Worm (Caenorhabditis elegans) whole organism, L4 larva: ENCODE measurements around the gene C31H2.4.

Experiments
- R02D3.7 ChIP-seq: fragments of 150-350 bp; sonication (generic microtip); optimal IDR thresholded peaks from 3 replicates; lab custom pipeline; 2014; ENCODE audit warnings: missing biosample characterization, missing genetic modification characterization
- ama-1 ChIP-seq: fragments of 150-350 bp; optimal IDR thresholded peaks from 2 replicates; lab custom pipeline; 2014; ENCODE audit warnings: inconsistent platforms, mixed read lengths
- ceh-82 ChIP-seq: sonication (generic microtip); optimal IDR thresholded peaks from 2 replicates; lab custom pipeline; 2017; ENCODE audit warnings: missing biosample characterization, missing genetic modification characterization
- daf-16 ChIP-seq, 3 experiments: sonication (generic microtip); optimal IDR thresholded peaks; 2 replicates each; lab custom pipeline; 2016 to 2017; ENCODE audit warnings: missing genetic modification characterization in 3 of 3, missing genetic modification reagents in 3 of 3, mild to moderate bottlenecking in 2 of 3, missing compliant biosample characterization in 2 of 3, missing biosample characterization in 1 of 3, moderate library complexity in 1 of 3
- nhr-25 ChIP-seq: sonication (generic microtip); optimal IDR thresholded peaks from 2 replicates; lab custom pipeline; 2017; ENCODE audit warnings: missing genetic modification characterization, mild to moderate bottlenecking, missing compliant biosample characterization, antibody characterized with exemption, moderate library complexity, borderline replicate concordance; ENCODE audit not compliant: insufficient read depth
- ztf-7 ChIP-seq: fragments of 150-350 bp; optimal IDR thresholded peaks from 2 replicates; lab custom pipeline; 2014; ENCODE audit warnings: missing biosample characterization, missing genetic modification characterization

DNA sequence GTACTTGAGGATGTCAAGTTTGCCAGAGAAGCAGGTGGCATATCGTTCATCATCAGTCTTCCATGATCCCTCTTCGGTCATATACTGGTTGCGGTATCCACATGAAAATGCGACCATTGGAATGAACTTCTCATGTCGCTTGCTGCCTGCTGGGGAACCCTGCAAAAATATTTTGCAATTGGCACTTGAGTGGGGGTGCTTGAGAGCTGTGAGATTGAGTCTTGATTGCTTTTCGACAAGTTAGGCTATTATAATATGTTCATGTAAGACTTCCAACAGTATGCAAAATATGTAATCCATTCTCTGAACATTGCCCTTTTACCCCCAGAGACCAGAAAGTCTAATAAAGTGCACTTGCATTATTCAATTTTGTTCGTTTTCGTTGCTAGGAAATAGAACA, 43.3 kb downstream of the C31H2.4 start:
- no peak for TF ChIP-seq nhr-25 (tag; lab: Kevin White, UChicago)
- TF ChIP-seq ceh-82 (tag; lab: Kevin White, UChicago): no peak
- TF ChIP-seq R02D3.7 (tag; lab: Kevin White, UChicago): no peak
- TF ChIP-seq ama-1 (lab: Kevin White, UChicago): no peak
- no peak for TF ChIP-seq ztf-7 (tag; lab: Kevin White, UChicago)
- no peak for TF ChIP-seq daf-16 (GFP tag; optimal IDR thresholded peaks at IDR 0.05; lab: Kevin White, UChicago)
- TF ChIP-seq daf-16 (tag; optimal IDR thresholded peaks at IDR 0.05; lab: Kevin White, UChicago): no peak
